Fruit fly (Drosophila melanogaster) S2 (cell line): Measurements from ENCODE around the gene CG13692.
"Not testable (repeated sequence)": the region's sequence is repeated elsewhere in the genome, so short reads cannot be mapped to it uniquely, and the experiment has no call there.

ENCODE experiments used
- CG8478 ChIP-seq: fragments of >200 bp; optimal IDR thresholded peaks from 2 replicates; lab custom pipeline; 2018
- CTCF ChIP-seq, 2 experiments: fragments of >200 bp; optimal IDR thresholded peaks; 2 replicates each; lab custom pipeline; 2018

The CG13692 gene

dm6 chr2L:437498-437897 is 15.9 kb downstream of the CG13692 start:
- TF ChIP-seq CTCF (optimal IDR thresholded peaks at IDR 0.05; lab: Kevin White, UChicago) (no peak), CG8478 (lab: Kevin White, UChicago) (no peak)

dm6 chr2L:439339-439738 is 17.8 kb downstream of the CG13692 start:
- TF ChIP-seq CTCF (optimal IDR thresholded peaks at IDR 0.05; lab: Kevin White, UChicago) (no peak), CG8478 (lab: Kevin White, UChicago) (no peak)

dm6 chr2L:440638-441454 is 19.3 kb downstream of the CG13692 start:
- TF ChIP-seq CTCF (optimal IDR thresholded peaks at IDR 0.05; lab: Kevin White, UChicago) (no peak), CG8478 (lab: Kevin White, UChicago) (no peak)

dm6 chr2L:441455-441730 is 19.8 kb downstream of the CG13692 start:
- no peak for TF ChIP-seq CTCF (optimal IDR thresholded peaks at IDR 0.05; lab: Kevin White, UChicago)
- TF ChIP-seq CG8478 (lab: Kevin White, UChicago) = no peak

- no peak for TF ChIP-seq CTCF (optimal IDR thresholded peaks at IDR 0.05; lab: Kevin White, UChicago)
- TF ChIP-seq CG8478 (lab: Kevin White, UChicago) = no peak
Observed at dm6 chr2L:441927-442691, 20.5 kb downstream of the CG13692 start.

- TF ChIP-seq CG8478 (lab: Kevin White, UChicago) = no peak
- TF ChIP-seq CTCF (optimal IDR thresholded peaks at IDR 0.05; lab: Kevin White, UChicago) = no peak
Observed at dm6 chr2L:447124-447523, 25.6 kb downstream of the CG13692 start.

dm6 chr2L:451705-452472 is 30.3 kb downstream of the CG13692 start:
- TF ChIP-seq CG8478 (lab: Kevin White, UChicago) = no peak
- TF ChIP-seq CTCF (optimal IDR thresholded peaks at IDR 0.05; lab: Kevin White, UChicago) = no peak

- TF ChIP-seq CG8478 (lab: Kevin White, UChicago) = no peak
- peak in 1 of 2 experiments; percentile 39 for TF ChIP-seq CTCF (optimal IDR thresholded peaks at IDR 0.05; lab: Kevin White, UChicago)
Observed at dm6 chr2L:452872-453271, 31.3 kb downstream of the CG13692 start, which contains the start of the genes crq and shv. Gene crq, minus strand, starts transcription at chr2L:453024. Gene shv, plus strand, starts transcription at chr2L:453108.

dm6 chr2L:455274-455673 is 33.7 kb downstream of the CG13692 start, which contains the start of gene CG4133:
Gene CG4133, plus strand, starts transcription at chr2L:455531.
- not testable (repeated sequence) for TF ChIP-seq CTCF (optimal IDR thresholded peaks at IDR 0.05; lab: Kevin White, UChicago); CG8478 (lab: Kevin White, UChicago)

dm6 chr2L:455738-456137 is 34.2 kb downstream of the CG13692 start:
- TF ChIP-seq CTCF (optimal IDR thresholded peaks at IDR 0.05; lab: Kevin White, UChicago) = no peak
- no peak for TF ChIP-seq CG8478 (lab: Kevin White, UChicago)

- TF ChIP-seq CG8478 (lab: Kevin White, UChicago) (no peak), CTCF (optimal IDR thresholded peaks at IDR 0.05; lab: Kevin White, UChicago) (no peak)
Observed at dm6 chr2L:467683-468082, 46.1 kb downstream of the CG13692 start.

dm6 chr2L:468745-469358 is 47.3 kb downstream of the CG13692 start:
- TF ChIP-seq CTCF (optimal IDR thresholded peaks at IDR 0.05; lab: Kevin White, UChicago) (no peak), CG8478 (lab: Kevin White, UChicago) (no peak)

dm6 chr2L:469912-470311 is 48.3 kb downstream of the CG13692 start:
- no peak for TF ChIP-seq CTCF (optimal IDR thresholded peaks at IDR 0.05; lab: Kevin White, UChicago)
- TF ChIP-seq CG8478 (lab: Kevin White, UChicago) = no peak

- TF ChIP-seq CTCF (optimal IDR thresholded peaks at IDR 0.05; lab: Kevin White, UChicago) (no peak), CG8478 (lab: Kevin White, UChicago) (no peak)
Observed at dm6 chr2L:470336-470934, 48.9 kb downstream of the CG13692 start.
